Worm (Caenorhabditis elegans) whole organism, young adult: ENCODE data around the gene grp-1.

Source experiments
- B0336.3 ChIP-seq: fragments of 200-800 bp; sonication (Bioruptor generic); IDR thresholded peaks from 2 replicates; pipeline ENCODE4 v1.3.6; 2022; ENCODE audit warnings: missing genetic modification characterization, missing compliant biosample characterization
- C06A6.2 ChIP-seq: fragments of 200-800 bp; sonication (Bioruptor generic); conservative IDR thresholded peaks from 2 replicates; pipeline ENCODE4 v1.3.6; 2022; ENCODE audit warnings: missing genetic modification characterization, missing compliant biosample characterization
- C17E4.6 ChIP-seq: fragments of 200-800 bp; sonication (Bioruptor generic); IDR thresholded peaks from 2 replicates; pipeline ENCODE4 v1.3.6; 2022; ENCODE audit warnings: missing genetic modification reagents, missing genetic modification characterization, missing compliant biosample characterization
- F57A8.1 ChIP-seq: fragments of 200-800 bp; sonication (Bioruptor generic); optimal IDR thresholded peaks from 2 replicates; lab custom pipeline; 2018; ENCODE audit warnings: mild to moderate bottlenecking, missing genetic modification characterization, moderate library complexity, missing compliant biosample characterization
- Y53G8AR.9 ChIP-seq: fragments of 200-800 bp; sonication (Bioruptor generic); conservative IDR thresholded peaks from 2 replicates; pipeline ENCODE4 v1.3.6; 2022; ENCODE audit warnings: missing genetic modification reagents, missing genetic modification characterization, missing compliant biosample characterization
- Y67H2A.10 ChIP-seq: fragments of 200-800 bp; sonication (Bioruptor generic); conservative IDR thresholded peaks from 2 replicates; pipeline ENCODE4 v1.3.6; 2022; ENCODE audit warnings: missing genetic modification reagents, missing genetic modification characterization, missing compliant biosample characterization
- aptf-3 ChIP-seq: fragments of 200-800 bp; sonication (Bioruptor generic); IDR thresholded peaks from 2 replicates; pipeline ENCODE4 v1.3.6; 2022; ENCODE audit warnings: missing genetic modification characterization, missing compliant biosample characterization
- attf-5 ChIP-seq: fragments of 200-800 bp; sonication (Bioruptor generic); optimal IDR thresholded peaks from 2 replicates; lab custom pipeline; 2018; ENCODE audit warnings: mild to moderate bottlenecking, missing genetic modification characterization, missing compliant biosample characterization
- bed-1 ChIP-seq: fragments of 200-800 bp; sonication (Bioruptor generic); IDR thresholded peaks from 2 replicates; pipeline ENCODE4 v1.3.6; 2022; ENCODE audit warnings: missing genetic modification reagents, missing genetic modification characterization, missing compliant biosample characterization
- bed-2 ChIP-seq: fragments of 200-800 bp; sonication (Bioruptor generic); IDR thresholded peaks from 2 replicates; pipeline ENCODE4 v1.3.6; 2022; ENCODE audit warnings: missing genetic modification reagents, missing genetic modification characterization, missing compliant biosample characterization
- ceh-100 ChIP-seq: fragments of 200-800 bp; sonication (Bioruptor generic); IDR thresholded peaks from 2 replicates; pipeline ENCODE4 v1.3.6; 2022; ENCODE audit warnings: missing genetic modification reagents, missing genetic modification characterization, missing compliant biosample characterization
- ceh-27 ChIP-seq: fragments of 200-800 bp; sonication (Bioruptor generic); optimal IDR thresholded peaks from 2 replicates; lab custom pipeline; 2018; ENCODE audit warnings: mild to moderate bottlenecking, missing genetic modification characterization, moderate library complexity, missing compliant biosample characterization
- ceh-40 ChIP-seq: fragments of 200-800 bp; sonication (Bioruptor generic); IDR thresholded peaks from 2 replicates; pipeline ENCODE4 v1.3.6; 2022; ENCODE audit warnings: missing genetic modification characterization, missing compliant biosample characterization
- ceh-58 ChIP-seq: fragments of 200-800 bp; sonication (Bioruptor generic); IDR thresholded peaks from 2 replicates; pipeline ENCODE4 v1.3.6; 2022; ENCODE audit warnings: missing genetic modification characterization, missing compliant biosample characterization
- ceh-91 ChIP-seq: fragments of 200-800 bp; sonication (Bioruptor generic); IDR thresholded peaks from 2 replicates; pipeline ENCODE4 v1.3.6; 2022; ENCODE audit warnings: missing genetic modification reagents, missing genetic modification characterization, missing compliant biosample characterization
- chd-7 ChIP-seq: sonication (generic microtip); optimal IDR thresholded peaks from 2 replicates; lab custom pipeline; 2016; ENCODE audit warnings: mild to moderate bottlenecking, missing genetic modification characterization, moderate library complexity, missing compliant biosample characterization
- die-1 ChIP-seq: sonication (generic microtip); optimal IDR thresholded peaks from 2 replicates; lab custom pipeline; 2016; ENCODE audit warnings: missing genotype, mild to moderate bottlenecking, missing genetic modification characterization, missing compliant biosample characterization
- dpl-1 ChIP-seq: fragments of 150-350 bp; optimal IDR thresholded peaks from 2 replicates; lab custom pipeline; 2014; ENCODE audit warnings: missing biosample characterization, missing genetic modification reagents, missing genetic modification characterization
- ekl-4 ChIP-seq: fragments of 200-800 bp; sonication (Bioruptor generic); IDR thresholded peaks from 2 replicates; pipeline ENCODE4 v1.3.6; 2022; ENCODE audit warnings: missing genetic modification reagents, missing genetic modification characterization, missing compliant biosample characterization
- hlh-26 ChIP-seq: fragments of 200-800 bp; sonication (Bioruptor generic); conservative IDR thresholded peaks from 2 replicates; pipeline ENCODE4 v1.3.6; 2022; ENCODE audit warnings: missing genetic modification reagents, missing genetic modification characterization, missing compliant biosample characterization
- hrde-1 ChIP-seq: sonication (generic microtip); optimal IDR thresholded peaks from 2 replicates; lab custom pipeline; 2016; ENCODE audit warnings: missing genetic modification characterization, mild to moderate bottlenecking, missing compliant biosample characterization, moderate library complexity, missing genotype, missing genetic modification reagents, borderline replicate concordance
- lag-1 ChIP-seq: fragments of 200-800 bp; sonication (Bioruptor generic); IDR thresholded peaks from 2 replicates; pipeline ENCODE4 v1.3.6; 2022; ENCODE audit warnings: missing genetic modification reagents, missing genetic modification characterization, missing compliant biosample characterization
- lin-26 ChIP-seq: fragments of 200-800 bp; sonication (Bioruptor generic); IDR thresholded peaks from 2 replicates; pipeline ENCODE4 v1.3.6; 2022; ENCODE audit warnings: missing genetic modification reagents, missing genetic modification characterization, missing compliant biosample characterization
- lin-40 ChIP-seq: sonication (generic microtip); optimal IDR thresholded peaks from 2 replicates; lab custom pipeline; 2016; ENCODE audit warnings: missing genetic modification characterization, mild to moderate bottlenecking, missing compliant biosample characterization, missing genotype, missing genetic modification reagents
- lin-54 ChIP-seq: fragments of 200-800 bp; sonication (Bioruptor generic); optimal IDR thresholded peaks from 2 replicates; lab custom pipeline; 2018; ENCODE audit warnings: mild to moderate bottlenecking, missing genetic modification characterization, missing compliant biosample characterization
- lsl-1 ChIP-seq: fragments of 200-800 bp; sonication (Bioruptor generic); optimal IDR thresholded peaks from 2 replicates; lab custom pipeline; 2018; ENCODE audit warnings: mild to moderate bottlenecking, missing genetic modification characterization, moderate library complexity, missing compliant biosample characterization
- madf-6 ChIP-seq: fragments of 200-800 bp; sonication (Bioruptor generic); IDR thresholded peaks from 2 replicates; pipeline ENCODE4 v1.3.6; 2022; ENCODE audit warnings: missing genetic modification reagents, missing genetic modification characterization, missing compliant biosample characterization
- nfya-1 ChIP-seq: sonication (generic microtip); optimal IDR thresholded peaks from 2 replicates; lab custom pipeline; 2017; ENCODE audit warnings: antibody characterized with exemption, missing compliant biosample characterization, missing genetic modification characterization, borderline replicate concordance; ENCODE audit not compliant: insufficient read depth
- nfya-2 ChIP-seq: fragments of 200-800 bp; sonication (Bioruptor generic); IDR thresholded peaks from 2 replicates; pipeline ENCODE4 v1.3.6; 2022; ENCODE audit warnings: missing genetic modification reagents, missing genetic modification characterization, missing compliant biosample characterization
- pha-4 ChIP-seq: fragments of 150-350 bp; sonication (generic microtip); optimal IDR thresholded peaks from 2 replicates; lab custom pipeline; 2014; ENCODE audit warnings: missing biosample characterization, missing genetic modification reagents, missing genetic modification characterization
- rcor-1 ChIP-seq: fragments of 200-800 bp; sonication (Bioruptor generic); IDR thresholded peaks from 2 replicates; pipeline ENCODE4 v1.3.6; 2022; ENCODE audit warnings: missing genetic modification reagents, missing genetic modification characterization, missing compliant biosample characterization
- repo-1 ChIP-seq: sonication (generic microtip); optimal IDR thresholded peaks from 2 replicates; lab custom pipeline; 2017; ENCODE audit warnings: mild to moderate bottlenecking, missing genetic modification characterization, missing compliant biosample characterization
- snpc-3.4 ChIP-seq: sonication (generic microtip); optimal IDR thresholded peaks from 2 replicates; lab custom pipeline; 2017; ENCODE audit warnings: missing genetic modification characterization, mild to moderate bottlenecking, missing compliant biosample characterization, antibody characterized with exemption, moderate library complexity, missing genotype, missing genetic modification reagents
- snpc-4 ChIP-seq, 5 experiments: fragments of 150-350 bp in 1 of 5; sonication (generic microtip) in 4 of 5; optimal IDR thresholded peaks; 2 replicates each; lab custom pipeline; 2014 to 2018; ENCODE audit warnings: missing genetic modification characterization in 5 of 5, missing biosample characterization in 3 of 5, antibody characterized with exemption in 2 of 5, mild to moderate bottlenecking in 2 of 5, missing compliant biosample characterization in 2 of 5, missing genotype in 2 of 5, moderate library complexity in 2 of 5, missing genetic modification reagents in 1 of 5
- somi-1 ChIP-seq: fragments of 200-800 bp; sonication (Bioruptor generic); optimal IDR thresholded peaks from 2 replicates; lab custom pipeline; 2018; ENCODE audit warnings: mild to moderate bottlenecking, missing genetic modification characterization, missing compliant biosample characterization
- sptf-2 ChIP-seq: fragments of 200-800 bp; sonication (Bioruptor generic); optimal IDR thresholded peaks from 2 replicates; lab custom pipeline; 2018; ENCODE audit warnings: mild to moderate bottlenecking, missing genetic modification characterization, missing compliant biosample characterization
- zim-3 ChIP-seq: sonication (generic microtip); optimal IDR thresholded peaks from 2 replicates; lab custom pipeline; 2017; ENCODE audit warnings: mild to moderate bottlenecking, missing genetic modification characterization, moderate library complexity, missing compliant biosample characterization
- ztf-22 ChIP-seq: fragments of 200-800 bp; sonication (Bioruptor generic); optimal IDR thresholded peaks from 2 replicates; lab custom pipeline; 2018; ENCODE audit warnings: mild to moderate bottlenecking, missing genetic modification characterization, moderate library complexity, missing compliant biosample characterization

grp-1 gene

DNA sequence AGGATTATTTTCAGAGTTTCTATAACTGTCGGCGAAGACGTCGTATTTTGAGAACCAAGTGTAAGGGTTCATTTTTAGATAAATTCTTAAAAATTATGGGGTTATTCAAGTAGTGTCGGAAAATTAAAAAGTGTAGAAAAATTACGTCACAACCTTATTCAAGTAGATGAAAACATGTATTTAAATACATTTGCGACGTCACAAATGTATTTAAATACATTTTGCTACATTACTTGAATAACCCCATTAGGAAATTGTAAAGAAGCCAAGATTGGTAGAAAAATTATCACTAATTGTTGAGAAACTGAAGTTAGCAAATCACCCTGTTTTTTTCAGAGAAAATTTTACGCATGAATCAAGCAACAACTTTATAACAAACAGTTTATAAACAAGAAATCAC lies 43.7 kb downstream of the grp-1 start (continued):
- TF ChIP-seq lsl-1 (GFP tag; lab: Kevin White, UChicago) (no peak), dpl-1 (no peak), rcor-1 (GFP tag; lab: Robert Waterston, UW) (peak; percentile 68; the same call in 1 of the 2 replicates), attf-5 (GFP tag; lab: Kevin White, UChicago) (no peak), lag-1 (GFP tag; lab: Robert Waterston, UW) (no peak), lin-40 (tag; lab: Kevin White, UChicago) (no peak), madf-6 (GFP tag; lab: Robert Waterston, UW) (peak; percentile 73), ceh-100 (peak; percentile 20; the same call in 1 of the 2 replicates), lin-26 (GFP tag; lab: Robert Waterston, UW) (peak; percentile 58; the same call in 1 of the 2 replicates), C06A6.2 (GFP tag; lab: Robert Waterston, UW) (no peak), ceh-58 (GFP tag; lab: Robert Waterston, UW) (0 out of 2 replicates have a peak, but pooled peaks have one; percentile 67), ekl-4 (GFP tag; lab: Robert Waterston, UW) (peak; percentile 79), snpc-3.4 (peak; percentile 4), nfya-2 (GFP tag; lab: Robert Waterston, UW) (0 out of 2 replicates have a peak, but pooled peaks have one; percentile 12), repo-1 (tag; lab: Kevin White, UChicago) (no peak), ceh-40 (GFP tag; lab: Robert Waterston, UW) (no peak), snpc-4 (GFP tag; optimal IDR thresholded peaks at IDR 0.05; lab: Kevin White, UChicago) (no peak), snpc-4 (tag; optimal IDR thresholded peaks at IDR 0.05; lab: Kevin White, UChicago) (peak in 2 of 4 experiments; percentile 8 to 29), zim-3 (tag; lab: Kevin White, UChicago) (no peak), lin-54 (GFP tag; lab: Kevin White, UChicago) (peak; percentile 37), F57A8.1 (GFP tag; lab: Kevin White, UChicago) (no peak), somi-1 (no peak), B0336.3 (GFP tag; lab: Robert Waterston, UW) (peak; percentile 64; the same call in 1 of the 2 replicates), bed-1 (GFP tag; lab: Robert Waterston, UW) (no peak), sptf-2 (GFP tag; lab: Kevin White, UChicago) (no peak), ceh-91 (GFP tag; lab: Robert Waterston, UW) (no peak), bed-2 (no peak), aptf-3 (GFP tag; lab: Robert Waterston, UW) (no peak), die-1 (tag; lab: Kevin White, UChicago) (no peak), C17E4.6 (GFP tag; lab: Robert Waterston, UW) (peak; percentile 31; the same call in 1 of the 2 replicates), Y67H2A.10 (no peak), Y53G8AR.9 (GFP tag; lab: Robert Waterston, UW) (no peak; the same call in 1 of the 2 replicates), pha-4 (tag; lab: Kevin White, UChicago) (no peak), hrde-1 (peak; percentile 83), hlh-26 (no peak), ceh-27 (GFP tag; lab: Kevin White, UChicago) (no peak), ztf-22 (GFP tag; lab: Kevin White, UChicago) (no peak), nfya-1 (tag; lab: Kevin White, UChicago) (no peak), chd-7 (no peak)
- TF ChIP-seq, all 124 proteins: peak for 33
